Worm (Caenorhabditis elegans): Measurements from ENCODE around the gene sek-6.

The sek-6 gene

ce11 chrX:10030836-10031235 is at the start of gene sek-6:
Gene sek-6, plus strand, starts transcription at chrX:10031150.
- no peak for TF ChIP-seq unc-62 (GFP tag; optimal IDR thresholded peaks at IDR 0.05)

- no peak for TF ChIP-seq unc-62 (GFP tag; optimal IDR thresholded peaks at IDR 0.05)
These were observed 49.7 kb upstream of the sek-6 start for ce11 chrX:9981259-9981658.

ce11 chrX:9984889-9985404 is 46.0 kb upstream of the sek-6 start, which contains the start of gene F19C6.5:
Gene F19C6.5, minus strand, starts transcription at chrX:9984939.
- TF ChIP-seq unc-62 (GFP tag; optimal IDR thresholded peaks at IDR 0.05), result no peak

- no peak for TF ChIP-seq unc-62 (GFP tag; optimal IDR thresholded peaks at IDR 0.05)
These were observed 43.8 kb upstream of the sek-6 start for ce11 chrX:9987166-9987565.

ce11 chrX:9988884-9989283 is 42.1 kb upstream of the sek-6 start:
- no peak for TF ChIP-seq unc-62 (GFP tag; optimal IDR thresholded peaks at IDR 0.05)

ce11 chrX:9993100-9993499 is 37.9 kb upstream of the sek-6 start:
- no peak for TF ChIP-seq unc-62 (GFP tag; optimal IDR thresholded peaks at IDR 0.05)

ce11 chrX:9997344-9997743 is 33.6 kb upstream of the sek-6 start:
- no peak for TF ChIP-seq unc-62 (GFP tag; optimal IDR thresholded peaks at IDR 0.05)

- TF ChIP-seq unc-62 (GFP tag; optimal IDR thresholded peaks at IDR 0.05), result no peak
These were observed 31.8 kb upstream of the sek-6 start, which contains the start of gene grk-1 for ce11 chrX:9999192-9999591. Gene grk-1, minus strand, starts transcription at chrX:9999208.

- TF ChIP-seq unc-62 (GFP tag; optimal IDR thresholded peaks at IDR 0.05), result no peak
These were observed 31.2 kb upstream of the sek-6 start for ce11 chrX:9999599-10000201.

- TF ChIP-seq unc-62 (GFP tag; optimal IDR thresholded peaks at IDR 0.05), result no peak
These were observed 30.3 kb upstream of the sek-6 start, which contains the start of gene F19C6.2 for ce11 chrX:10000635-10001034. Gene F19C6.2, plus strand, starts transcription at chrX:10000935.

ce11 chrX:10008664-10009063 is 22.3 kb upstream of the sek-6 start, which contains the start of gene F19C6.3:
Gene F19C6.3, minus strand, starts transcription at chrX:10008764.
- TF ChIP-seq unc-62 (GFP tag; optimal IDR thresholded peaks at IDR 0.05), result no peak

- TF ChIP-seq unc-62 (GFP tag; optimal IDR thresholded peaks at IDR 0.05), result no peak
These were observed 21.0 kb upstream of the sek-6 start for ce11 chrX:10009985-10010384.

- TF ChIP-seq unc-62 (GFP tag; optimal IDR thresholded peaks at IDR 0.05), result no peak
These were observed 12.8 kb upstream of the sek-6 start, which contains the start of gene F19C6.4 for ce11 chrX:10017975-10018654. Gene F19C6.4, minus strand, starts transcription at chrX:10018025.

- TF ChIP-seq unc-62 (GFP tag; optimal IDR thresholded peaks at IDR 0.05), result no peak
These were observed 8.9 kb upstream of the sek-6 start, which contains the start of gene F42G10.1 for ce11 chrX:10022016-10022415. Gene F42G10.1, minus strand, starts transcription at chrX:10022166.

ce11 chrX:10026347-10026746 is 4.6 kb upstream of the sek-6 start:
- no peak for TF ChIP-seq unc-62 (GFP tag; optimal IDR thresholded peaks at IDR 0.05)

ce11 chrX:10027556-10027955 is 3.4 kb upstream of the sek-6 start, which contains the start of gene mkk-4:
Gene mkk-4, plus strand, starts transcription at chrX:10027856.
- no peak for TF ChIP-seq unc-62 (GFP tag; optimal IDR thresholded peaks at IDR 0.05)

ce11 chrX:10044473-10044872 is 13.5 kb downstream of the sek-6 start:
- no peak for TF ChIP-seq unc-62 (GFP tag; optimal IDR thresholded peaks at IDR 0.05)
